Fruit fly (Drosophila melanogaster) whole organism, embryonic: Measurements from ENCODE around the gene CG4278.

Experiments used
- Bdp1 ChIP-seq: fragments of 200-800 bp; sonication (Bioruptor generic); optimal IDR thresholded peaks from 3 replicates; lab custom pipeline; 2016; ENCODE audit warnings: missing biosample characterization, missing genetic modification characterization
- CG12104 ChIP-seq: fragments of 200-800 bp; sonication (Bioruptor generic); optimal IDR thresholded peaks from 3 replicates; lab custom pipeline; 2016; ENCODE audit warnings: missing biosample characterization, missing genetic modification characterization
- CG13123 ChIP-seq: fragments of 200-800 bp; sonication (Bioruptor generic); optimal IDR thresholded peaks from 2 replicates; lab custom pipeline; 2016; ENCODE audit warnings: missing biosample characterization, missing genetic modification characterization
- CG15011 ChIP-seq: fragments of 200-800 bp; sonication (Bioruptor generic); optimal IDR thresholded peaks from 3 replicates; lab custom pipeline; 2018; ENCODE audit warnings: missing biosample characterization, mild to moderate bottlenecking, missing genetic modification characterization
- CG15479 ChIP-seq: fragments of 200-800 bp; sonication (Bioruptor generic); optimal IDR thresholded peaks from 3 replicates; lab custom pipeline; 2019; ENCODE audit warnings: missing biosample characterization, mild to moderate bottlenecking, missing genetic modification characterization, moderate library complexity
- CG1832 ChIP-seq: fragments of 200-800 bp; sonication (Bioruptor generic); optimal IDR thresholded peaks from 2 replicates; lab custom pipeline; 2017; ENCODE audit warnings: missing biosample characterization, mild to moderate bottlenecking, missing genetic modification characterization, inconsistent platforms
- CG32772 ChIP-seq: fragments of 200-800 bp; sonication (Bioruptor generic); IDR thresholded peaks from 2 replicates; pipeline ENCODE4 v1.3.6; 2022; ENCODE audit warnings: missing biosample characterization, missing genetic modification characterization
- CG4328 ChIP-seq: fragments of 200-800 bp; sonication (Bioruptor generic); optimal IDR thresholded peaks from 3 replicates; lab custom pipeline; 2017; ENCODE audit warnings: missing biosample characterization, missing genetic modification reagents, missing genetic modification characterization
- CG6272 ChIP-seq: fragments of 200-800 bp; sonication (Bioruptor generic); IDR thresholded peaks from 2 replicates; pipeline ENCODE4 v1.3.6; 2022; ENCODE audit warnings: missing biosample characterization, missing genetic modification characterization
- CG7372 ChIP-seq: fragments of 200-800 bp; sonication (Bioruptor generic); IDR thresholded peaks from 2 replicates; pipeline ENCODE4 v1.3.6; 2022; ENCODE audit warnings: missing biosample characterization, missing genetic modification characterization
- CG7556 ChIP-seq: fragments of 200-800 bp; sonication (Bioruptor generic); optimal IDR thresholded peaks from 2 replicates; lab custom pipeline; 2017; ENCODE audit warnings: missing biosample characterization, mild to moderate bottlenecking, missing genetic modification characterization
- CG8290 ChIP-seq, 3 experiments: fragments of 200-800 bp; sonication (Bioruptor generic); optimal IDR thresholded peaks; 2 replicates each; lab custom pipeline; 2016 to 2019; ENCODE audit warnings: missing biosample characterization in 3 of 3, missing genetic modification characterization in 3 of 3, mild to moderate bottlenecking in 2 of 3, moderate library complexity in 1 of 3
- CG8388 ChIP-seq: fragments of 200-800 bp; sonication (Bioruptor generic); optimal IDR thresholded peaks from 2 replicates; lab custom pipeline; 2019; ENCODE audit warnings: missing biosample characterization, mild to moderate bottlenecking, missing genetic modification characterization, moderate library complexity
- CG9797 ChIP-seq: fragments of 200-800 bp; sonication (Bioruptor generic); optimal IDR thresholded peaks from 3 replicates; lab custom pipeline; 2018; ENCODE audit warnings: missing biosample characterization, mild to moderate bottlenecking, missing genetic modification characterization
- D ChIP-seq, 2 experiments: fragments of 200-800 bp in 1 of 2; fragments of >200 bp in 1 of 2; sonication (Bioruptor generic) in 1 of 2; optimal IDR thresholded peaks; 2 replicates in 1 of 2; 3 replicates in 1 of 2; lab custom pipeline; 2017; ENCODE audit warnings: mild to moderate bottlenecking in 1 of 2, missing biosample characterization in 1 of 2, missing genetic modification characterization in 1 of 2, missing genetic modification reagents in 1 of 2
- D19B ChIP-seq: fragments of 200-800 bp; sonication (Bioruptor generic); optimal IDR thresholded peaks from 2 replicates; lab custom pipeline; 2017; ENCODE audit warnings: missing biosample characterization, mild to moderate bottlenecking, missing genetic modification characterization
- Dp ChIP-seq: fragments of 200-800 bp; sonication (Bioruptor generic); optimal IDR thresholded peaks from 2 replicates; lab custom pipeline; 2018; ENCODE audit warnings: missing biosample characterization, mild to moderate bottlenecking, missing genetic modification characterization, moderate library complexity
- ERR ChIP-seq: fragments of 200-800 bp; sonication (Bioruptor generic); optimal IDR thresholded peaks from 2 replicates; lab custom pipeline; 2016; ENCODE audit warnings: missing biosample characterization, missing genetic modification characterization
- Fer2 ChIP-seq: fragments of 200-800 bp; sonication (Bioruptor generic); optimal IDR thresholded peaks from 2 replicates; lab custom pipeline; 2018; ENCODE audit warnings: missing biosample characterization, mild to moderate bottlenecking, missing genetic modification characterization, moderate library complexity
- HmgD ChIP-seq: fragments of 200-800 bp; sonication (Bioruptor generic); optimal IDR thresholded peaks from 3 replicates; lab custom pipeline; 2016; ENCODE audit warnings: missing biosample characterization, missing genetic modification characterization
- Jarid2 ChIP-seq: fragments of 200-800 bp; sonication (Bioruptor generic); optimal IDR thresholded peaks from 3 replicates; lab custom pipeline; 2017; ENCODE audit warnings: mild to moderate bottlenecking, missing biosample characterization, missing genetic modification reagents, missing genetic modification characterization
- PHDP ChIP-seq: fragments of 200-800 bp; sonication (Bioruptor generic); optimal IDR thresholded peaks from 3 replicates; lab custom pipeline; 2018; ENCODE audit warnings: missing biosample characterization, mild to moderate bottlenecking, missing genetic modification characterization, moderate library complexity
- Rx ChIP-seq: fragments of 200-800 bp; sonication (Bioruptor generic); IDR thresholded peaks from 2 replicates; pipeline ENCODE4 v1.3.6; 2022; ENCODE audit warnings: missing biosample characterization, missing genetic modification characterization
- Xrp1 ChIP-seq: fragments of 200-800 bp; sonication (Bioruptor generic); IDR thresholded peaks from 2 replicates; pipeline ENCODE4 v1.3.6; 2022; ENCODE audit warnings: missing biosample characterization, missing genetic modification characterization
- cato ChIP-seq: fragments of 200-800 bp; sonication (Bioruptor generic); optimal IDR thresholded peaks from 2 replicates; lab custom pipeline; 2016; ENCODE audit warnings: missing biosample characterization, missing genetic modification characterization, borderline replicate concordance
- corto ChIP-seq: fragments of 200-800 bp; sonication (Bioruptor generic); optimal IDR thresholded peaks from 2 replicates; lab custom pipeline; 2016; ENCODE audit warnings: missing biosample characterization, mild to moderate bottlenecking, missing genetic modification characterization, moderate library complexity
- dmrt11E ChIP-seq: fragments of 200-800 bp; sonication (Bioruptor generic); optimal IDR thresholded peaks from 3 replicates; lab custom pipeline; 2018; ENCODE audit warnings: missing biosample characterization, mild to moderate bottlenecking, missing genetic modification characterization, moderate library complexity
- emc ChIP-seq: fragments of 200-800 bp; sonication (Bioruptor generic); optimal IDR thresholded peaks from 2 replicates; lab custom pipeline; 2016; ENCODE audit warnings: missing biosample characterization, missing genetic modification characterization
- en ChIP-seq: fragments of 200-800 bp; sonication (Bioruptor generic); optimal IDR thresholded peaks from 2 replicates; lab custom pipeline; 2016; ENCODE audit warnings: missing biosample characterization, missing genetic modification characterization
- eve ChIP-seq, 2 experiments: fragments of >200 bp; optimal IDR thresholded peaks; 2 replicates each; lab custom pipeline; 2017; ENCODE audit warnings: missing biosample characterization in 2 of 2, missing genetic modification characterization in 2 of 2
- exex ChIP-seq: fragments of 200-800 bp; sonication (Bioruptor generic); optimal IDR thresholded peaks from 4 replicates; lab custom pipeline; 2018; ENCODE audit warnings: missing biosample characterization, mild to moderate bottlenecking, missing genetic modification characterization, moderate library complexity
- gem ChIP-seq: fragments of 200-800 bp; sonication (Bioruptor generic); optimal IDR thresholded peaks from 2 replicates; lab custom pipeline; 2019; ENCODE audit warnings: missing biosample characterization, mild to moderate bottlenecking, missing genetic modification characterization, moderate library complexity
- ham ChIP-seq: fragments of 200-800 bp; sonication (Bioruptor generic); IDR thresholded peaks from 2 replicates; pipeline ENCODE4 v1.3.6; 2022; ENCODE audit warnings: missing biosample characterization, missing genetic modification characterization
- hbn ChIP-seq: fragments of 200-800 bp; sonication (Bioruptor generic); IDR thresholded peaks from 2 replicates; pipeline ENCODE4 v1.3.6; 2022; ENCODE audit warnings: missing biosample characterization, missing genetic modification characterization; ENCODE audit not compliant: partially characterized antibody
- jumu ChIP-seq: fragments of 200-800 bp; sonication (Bioruptor generic); optimal IDR thresholded peaks from 3 replicates; lab custom pipeline; 2016; ENCODE audit warnings: missing biosample characterization, missing genetic modification characterization
- kay ChIP-seq: fragments of 200-800 bp; sonication (Bioruptor generic); optimal IDR thresholded peaks from 2 replicates; lab custom pipeline; 2016; ENCODE audit warnings: missing biosample characterization, missing genetic modification characterization
- lbe ChIP-seq: fragments of 200-800 bp; sonication (Bioruptor generic); optimal IDR thresholded peaks from 2 replicates; lab custom pipeline; 2016; ENCODE audit warnings: missing biosample characterization, mild to moderate bottlenecking, missing genetic modification characterization
- mam ChIP-seq: fragments of 200-800 bp; sonication (Bioruptor generic); optimal IDR thresholded peaks from 3 replicates; lab custom pipeline; 2016; ENCODE audit warnings: missing biosample characterization, missing genetic modification characterization
- mirr ChIP-seq: fragments of 200-800 bp; sonication (Bioruptor generic); optimal IDR thresholded peaks from 3 replicates; lab custom pipeline; 2018; ENCODE audit warnings: missing biosample characterization, mild to moderate bottlenecking, missing genetic modification characterization
- onecut ChIP-seq: fragments of 200-800 bp; sonication (Bioruptor generic); IDR thresholded peaks from 2 replicates; pipeline ENCODE4 v1.3.6; 2022; ENCODE audit warnings: missing biosample characterization, missing genetic modification characterization
- org-1 ChIP-seq: fragments of 200-800 bp; sonication (Bioruptor generic); optimal IDR thresholded peaks from 2 replicates; lab custom pipeline; 2017; ENCODE audit warnings: missing biosample characterization, missing genetic modification characterization
- pb ChIP-seq: fragments of 200-800 bp; sonication (Bioruptor generic); optimal IDR thresholded peaks from 3 replicates; lab custom pipeline; 2016; ENCODE audit warnings: missing biosample characterization, missing genetic modification characterization
- pho ChIP-seq: fragments of 200-800 bp; sonication (Bioruptor generic); optimal IDR thresholded peaks from 2 replicates; lab custom pipeline; 2016; ENCODE audit warnings: missing biosample characterization, missing genetic modification characterization
- salm ChIP-seq: fragments of 200-800 bp; sonication (Bioruptor generic); optimal IDR thresholded peaks from 2 replicates; lab custom pipeline; 2018; ENCODE audit warnings: missing biosample characterization, mild to moderate bottlenecking, missing genetic modification characterization
- schlank ChIP-seq: fragments of 200-800 bp; sonication (Bioruptor generic); optimal IDR thresholded peaks from 2 replicates; lab custom pipeline; 2018; ENCODE audit warnings: missing biosample characterization, mild to moderate bottlenecking, missing genetic modification characterization
- seq ChIP-seq: fragments of 200-800 bp; sonication (Bioruptor generic); IDR thresholded peaks from 2 replicates; pipeline ENCODE4 v1.3.6; 2022; ENCODE audit warnings: missing biosample characterization, missing genetic modification characterization
- tup ChIP-seq: fragments of 200-800 bp; sonication (Bioruptor generic); optimal IDR thresholded peaks from 2 replicates; lab custom pipeline; 2016; ENCODE audit warnings: missing biosample characterization, mild to moderate bottlenecking, missing genetic modification characterization, moderate library complexity
- usp ChIP-seq: fragments of >200 bp; optimal IDR thresholded peaks from 2 replicates; lab custom pipeline; 2017; ENCODE audit warnings: missing biosample characterization, missing genetic modification characterization

CG4278 gene

DNA sequence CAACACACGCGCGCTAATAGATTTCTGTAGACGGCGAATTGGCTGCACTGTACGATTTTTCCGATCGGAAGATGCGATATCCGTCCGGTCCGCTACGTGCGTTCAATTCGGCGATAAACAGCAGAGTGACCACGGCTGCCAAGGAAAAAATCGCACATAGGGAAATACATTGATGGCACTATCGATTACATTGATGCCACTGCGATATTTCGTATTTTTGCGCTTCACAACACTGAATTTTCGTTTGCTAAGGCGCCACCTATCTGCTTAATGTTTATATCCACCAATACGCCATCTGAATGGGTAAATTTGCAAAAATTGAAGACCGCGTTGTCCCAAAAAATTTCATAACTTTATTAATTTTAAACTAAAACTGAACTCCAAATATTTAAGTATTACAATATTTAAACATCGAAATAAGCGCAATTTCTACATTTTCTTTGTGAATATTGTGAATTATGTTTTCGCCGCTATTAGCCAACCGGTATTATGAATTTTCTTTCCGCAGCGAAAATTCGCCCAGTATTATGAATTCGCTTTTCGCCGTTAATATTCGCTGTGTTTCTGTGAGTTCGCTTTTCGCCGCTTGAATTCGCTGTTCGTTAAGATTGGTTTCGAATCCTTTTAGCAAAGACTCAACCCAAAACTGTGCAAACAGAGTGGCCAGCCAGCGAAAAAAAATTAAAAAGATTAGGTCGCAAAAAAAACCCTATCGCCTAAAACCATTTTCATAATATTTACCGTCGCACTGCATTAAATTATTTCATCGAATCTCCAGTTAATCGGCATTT, 39.1 kb upstream of the CG4278 start, which contains the start of the genes crp and pkaap (continued):
- TF ChIP-seq eve (GFP tag; optimal IDR thresholded peaks at IDR 0.05; lab: Kevin White, UChicago): no peak
- peak; percentile 94 for TF ChIP-seq Jarid2 (GFP tag; lab: Kevin White, UChicago)
- no peak for TF ChIP-seq Rx (GFP tag; lab: Robert Waterston, UW)
- TF ChIP-seq pb (GFP tag; lab: Kevin White, UChicago): peak; percentile 54
- TF ChIP-seq onecut (GFP tag; lab: Robert Waterston, UW): peak; percentile 78
- no peak for TF ChIP-seq CG7372
- TF ChIP-seq CG7556 (GFP tag; lab: Kevin White, UChicago): peak; percentile 65
- TF ChIP-seq schlank (tag; lab: Kevin White, UChicago): peak; percentile 61
- peak; percentile 85 for TF ChIP-seq CG9797 (GFP tag; lab: Kevin White, UChicago)
- no peak for TF ChIP-seq Xrp1 (GFP tag; lab: Robert Waterston, UW)
- TF ChIP-seq seq: no peak
- TF ChIP-seq Dp (GFP tag; lab: Kevin White, UChicago): peak; percentile 90
- peak; percentile 54 for TF ChIP-seq CG8388 (GFP tag; lab: Kevin White, UChicago)
- TF ChIP-seq salm (tag; lab: Kevin White, UChicago): peak; percentile 40
- peak; percentile 29 for TF ChIP-seq org-1 (GFP tag; lab: Kevin White, UChicago)
- no peak for TF ChIP-seq CG1832 (GFP tag; lab: Kevin White, UChicago)
- TF ChIP-seq CG4328 (GFP tag; lab: Kevin White, UChicago): peak; percentile 68
- TF ChIP-seq gem: no peak
- peak; percentile 75 for TF ChIP-seq mirr (GFP tag; lab: Kevin White, UChicago)
- TF ChIP-seq HmgD (GFP tag; lab: Kevin White, UChicago): peak; percentile 85
- no peak for TF ChIP-seq CG15479 (GFP tag; lab: Kevin White, UChicago)
- peak; percentile 67 for TF ChIP-seq PHDP (tag; lab: Kevin White, UChicago)
- peak; percentile 90 for TF ChIP-seq lbe
- no peak for TF ChIP-seq hbn
- no peak for TF ChIP-seq CG15011 (GFP tag; lab: Kevin White, UChicago)
- peak; percentile 87 for TF ChIP-seq jumu (GFP tag; lab: Kevin White, UChicago)
- peak; percentile 13 for TF ChIP-seq exex
- no peak for TF ChIP-seq ham (GFP tag; lab: Robert Waterston, UW)
- no peak for TF ChIP-seq cato
- peak; percentile 3 for TF ChIP-seq D19B (GFP tag; lab: Kevin White, UChicago)
- peak; percentile 91 for TF ChIP-seq corto (GFP tag; lab: Kevin White, UChicago)
- peak; percentile 83 for TF ChIP-seq tup (GFP tag; lab: Kevin White, UChicago)
- TF ChIP-seq D (optimal IDR thresholded peaks at IDR 0.05; lab: Kevin White, UChicago): no peak
- TF ChIP-seq D (GFP tag; optimal IDR thresholded peaks at IDR 0.05; lab: Kevin White, UChicago): peak; percentile 43
- peak; percentile 87 for TF ChIP-seq ERR (GFP tag; lab: Kevin White, UChicago)
- peak; percentile 56 for TF ChIP-seq en (GFP tag; lab: Kevin White, UChicago)
- TF ChIP-seq CG12104 (GFP tag; lab: Kevin White, UChicago): peak; percentile 46
- peak; percentile 82 for TF ChIP-seq Bdp1 (GFP tag; lab: Kevin White, UChicago)
- peak; percentile 73 for TF ChIP-seq CG13123 (GFP tag; lab: Kevin White, UChicago)
- peak; percentile 83 for TF ChIP-seq pho
- TF ChIP-seq CG32772 (GFP tag; lab: Robert Waterston, UW): no peak
- TF ChIP-seq usp: no peak
- peak; percentile 33 for TF ChIP-seq kay (GFP tag; lab: Kevin White, UChicago)
- peak; percentile 82 for TF ChIP-seq emc (GFP tag; lab: Kevin White, UChicago)
- TF ChIP-seq CG8290 (GFP tag; optimal IDR thresholded peaks at IDR 0.05; lab: Kevin White, UChicago): peak; percentile 88
- TF ChIP-seq CG8290 (tag; optimal IDR thresholded peaks at IDR 0.05; lab: Kevin White, UChicago): peak; percentile 38 to 96
- TF ChIP-seq CG6272 (GFP tag; lab: Robert Waterston, UW): peak; percentile 74
- TF ChIP-seq mam: peak; percentile 91
- peak; percentile 63 for TF ChIP-seq dmrt11E (tag; lab: Kevin White, UChicago)
- peak; percentile 42 for TF ChIP-seq Fer2
